Worm (Caenorhabditis elegans) whole organism, late embryonic: ENCODE measurements around the gene ceh-63.
A peak's percentile ranks its signal among the peaks of the same experiment; 100 is the strongest.

Experiments used
- C08G9.2 ChIP-seq: sonication (generic microtip); optimal IDR thresholded peaks from 2 replicates; lab custom pipeline; 2016; ENCODE audit warnings: mild to moderate bottlenecking, missing genetic modification characterization, moderate library complexity, missing compliant biosample characterization
- C38D4.7 ChIP-seq: fragments of 200-800 bp; sonication (Bioruptor generic); optimal IDR thresholded peaks from 2 replicates; lab custom pipeline; 2018; ENCODE audit warnings: mild to moderate bottlenecking, missing genetic modification characterization, moderate library complexity, missing compliant biosample characterization
- F13H6.1 ChIP-seq: sonication (generic microtip); optimal IDR thresholded peaks from 2 replicates; lab custom pipeline; 2016; ENCODE audit warnings: missing genetic modification characterization, missing compliant biosample characterization
- K09A11.1 ChIP-seq: sonication (generic microtip); optimal IDR thresholded peaks from 2 replicates; lab custom pipeline; 2017; ENCODE audit warnings: antibody characterized with exemption, mild to moderate bottlenecking, missing genetic modification characterization, missing compliant biosample characterization; ENCODE audit not compliant: insufficient read depth
- T23F11.4 ChIP-seq: fragments of 200-800 bp; sonication (Bioruptor generic); optimal IDR thresholded peaks from 2 replicates; lab custom pipeline; 2018; ENCODE audit warnings: mild to moderate bottlenecking, missing genetic modification characterization, missing compliant biosample characterization
- Y22D7AL.16 ChIP-seq: sonication (generic microtip); optimal IDR thresholded peaks from 2 replicates; lab custom pipeline; 2016; ENCODE audit warnings: missing genetic modification characterization, missing compliant biosample characterization
- ama-1 ChIP-seq: fragments of 150-350 bp; optimal IDR thresholded peaks from 2 replicates; lab custom pipeline; 2014
- ceh-14 ChIP-seq: sonication (generic microtip); optimal IDR thresholded peaks from 2 replicates; lab custom pipeline; 2016; ENCODE audit warnings: missing genotype, missing genetic modification characterization, missing compliant biosample characterization
- ceh-19 ChIP-seq: fragments of 200-800 bp; sonication (Bioruptor generic); optimal IDR thresholded peaks from 2 replicates; lab custom pipeline; 2018; ENCODE audit warnings: mild to moderate bottlenecking, missing genetic modification characterization, missing compliant biosample characterization
- ceh-2 ChIP-seq: sonication (generic microtip); optimal IDR thresholded peaks from 2 replicates; lab custom pipeline; 2016; ENCODE audit warnings: missing genotype, missing genetic modification characterization, missing compliant biosample characterization
- ceh-30 ChIP-seq: fragments of 150-350 bp; optimal IDR thresholded peaks from 2 replicates; lab custom pipeline; 2014; ENCODE audit warnings: missing biosample characterization, missing genetic modification characterization
- ceh-31 ChIP-seq: sonication (generic microtip); optimal IDR thresholded peaks from 2 replicates; lab custom pipeline; 2016; ENCODE audit warnings: missing genetic modification characterization, missing compliant biosample characterization
- ceh-48 ChIP-seq: sonication (generic microtip); optimal IDR thresholded peaks from 2 replicates; lab custom pipeline; 2016; ENCODE audit warnings: missing genetic modification characterization, inconsistent platforms, missing compliant biosample characterization
- che-1 ChIP-seq: sonication (generic microtip); optimal IDR thresholded peaks from 2 replicates; lab custom pipeline; 2016; ENCODE audit warnings: mild to moderate bottlenecking, missing genetic modification characterization, missing compliant biosample characterization
- dve-1 ChIP-seq: sonication (generic microtip); optimal IDR thresholded peaks from 2 replicates; lab custom pipeline; 2017; ENCODE audit warnings: antibody characterized with exemption, mild to moderate bottlenecking, missing genetic modification characterization, missing compliant biosample characterization
- elt-2 ChIP-seq: sonication (generic microtip); optimal IDR thresholded peaks from 2 replicates; lab custom pipeline; 2016; ENCODE audit warnings: missing genetic modification reagents, missing genetic modification characterization, missing compliant biosample characterization
- elt-4 ChIP-seq: sonication (generic microtip); optimal IDR thresholded peaks from 2 replicates; lab custom pipeline; 2016; ENCODE audit warnings: missing genetic modification characterization, missing compliant biosample characterization
- fax-1 ChIP-seq: sonication (generic microtip); optimal IDR thresholded peaks from 2 replicates; lab custom pipeline; 2016; ENCODE audit warnings: missing genotype, missing genetic modification characterization, missing compliant biosample characterization
- fkh-10 ChIP-seq: fragments of 150-350 bp; optimal IDR thresholded peaks from 2 replicates; lab custom pipeline; 2014; ENCODE audit warnings: missing biosample characterization, missing genetic modification reagents, missing genetic modification characterization
- fkh-6 ChIP-seq: sonication (generic microtip); optimal IDR thresholded peaks from 2 replicates; lab custom pipeline; 2016; ENCODE audit warnings: missing genetic modification characterization, missing compliant biosample characterization
- gmeb-2 ChIP-seq: sonication (generic microtip); optimal IDR thresholded peaks from 2 replicates; lab custom pipeline; 2016; ENCODE audit warnings: missing genetic modification characterization, inconsistent platforms, missing compliant biosample characterization
- hlh-13 ChIP-seq: fragments of 200-800 bp; sonication (Bioruptor generic); optimal IDR thresholded peaks from 2 replicates; lab custom pipeline; 2018; ENCODE audit warnings: mild to moderate bottlenecking, missing genetic modification characterization, missing compliant biosample characterization
- hlh-15 ChIP-seq: sonication (generic microtip); optimal IDR thresholded peaks from 2 replicates; lab custom pipeline; 2016; ENCODE audit warnings: missing genetic modification characterization, missing compliant biosample characterization
- hlh-30 ChIP-seq: sonication (generic microtip); optimal IDR thresholded peaks from 2 replicates; lab custom pipeline; 2017; ENCODE audit warnings: antibody characterized with exemption, missing genetic modification characterization, missing compliant biosample characterization; ENCODE audit not compliant: insufficient read depth
- hlh-6 ChIP-seq: sonication (generic microtip); optimal IDR thresholded peaks from 2 replicates; lab custom pipeline; 2016; ENCODE audit warnings: missing genotype, missing genetic modification characterization, missing compliant biosample characterization
- lim-6 ChIP-seq: sonication (generic microtip); optimal IDR thresholded peaks from 2 replicates; lab custom pipeline; 2016; ENCODE audit warnings: missing genetic modification characterization, missing compliant biosample characterization
- lin-11 ChIP-seq: fragments of 200-800 bp; sonication (Bioruptor generic); optimal IDR thresholded peaks from 2 replicates; lab custom pipeline; 2018; ENCODE audit warnings: mild to moderate bottlenecking, missing genetic modification characterization, missing compliant biosample characterization
- mec-3 ChIP-seq: sonication (generic microtip); optimal IDR thresholded peaks from 2 replicates; lab custom pipeline; 2016; ENCODE audit warnings: borderline replicate concordance, missing genetic modification characterization, missing compliant biosample characterization
- nfya-1 ChIP-seq: sonication (generic microtip); optimal IDR thresholded peaks from 2 replicates; lab custom pipeline; 2017; ENCODE audit warnings: missing genetic modification characterization, mild to moderate bottlenecking, missing compliant biosample characterization, antibody characterized with exemption, moderate library complexity
- nhr-11 ChIP-seq: fragments of 150-350 bp; optimal IDR thresholded peaks from 2 replicates; lab custom pipeline; 2014; ENCODE audit warnings: missing biosample characterization, missing genetic modification characterization
- nhr-232 ChIP-seq: sonication (generic microtip); optimal IDR thresholded peaks from 2 replicates; lab custom pipeline; 2016; ENCODE audit warnings: missing genetic modification characterization, missing compliant biosample characterization
- odd-2 ChIP-seq: sonication (generic microtip); optimal IDR thresholded peaks from 2 replicates; lab custom pipeline; 2017; ENCODE audit warnings: antibody characterized with exemption, mild to moderate bottlenecking, missing genetic modification characterization, missing compliant biosample characterization
- pag-3 ChIP-seq: sonication (generic microtip); optimal IDR thresholded peaks from 2 replicates; lab custom pipeline; 2016; ENCODE audit warnings: missing compliant biosample characterization, missing genetic modification characterization, borderline replicate concordance
- pat-9 ChIP-seq: fragments of 200-800 bp; sonication (Bioruptor generic); optimal IDR thresholded peaks from 2 replicates; lab custom pipeline; 2018; ENCODE audit warnings: mild to moderate bottlenecking, missing genetic modification characterization, moderate library complexity, missing compliant biosample characterization
- pax-1 ChIP-seq: fragments of 150-350 bp; optimal IDR thresholded peaks from 2 replicates; lab custom pipeline; 2014; ENCODE audit warnings: missing biosample characterization, missing genetic modification characterization
- pha-4 ChIP-seq: fragments of 150-350 bp; optimal IDR thresholded peaks from 2 replicates; lab custom pipeline; 2018; ENCODE audit warnings: missing biosample characterization, missing genetic modification reagents, missing genetic modification characterization
- pqm-1 ChIP-seq: sonication (generic microtip); optimal IDR thresholded peaks from 2 replicates; lab custom pipeline; 2016; ENCODE audit warnings: missing genetic modification characterization, missing compliant biosample characterization
- pros-1 ChIP-seq: fragments of 150-350 bp; optimal IDR thresholded peaks from 2 replicates; lab custom pipeline; 2014; ENCODE audit warnings: missing biosample characterization, missing genetic modification reagents, missing genetic modification characterization
- ref-2 ChIP-seq: sonication (generic microtip); optimal IDR thresholded peaks from 2 replicates; lab custom pipeline; 2016; ENCODE audit warnings: missing genetic modification characterization, missing compliant biosample characterization
- rnt-1 ChIP-seq: sonication (generic microtip); optimal IDR thresholded peaks from 2 replicates; lab custom pipeline; 2016; ENCODE audit warnings: missing genetic modification characterization, missing compliant biosample characterization
- sox-4 ChIP-seq: sonication (generic microtip); optimal IDR thresholded peaks from 2 replicates; lab custom pipeline; 2017; ENCODE audit warnings: mild to moderate bottlenecking, missing genetic modification characterization, inconsistent platforms, missing compliant biosample characterization
- tbx-2 ChIP-seq: sonication (generic microtip); optimal IDR thresholded peaks from 2 replicates; lab custom pipeline; 2016; ENCODE audit warnings: missing genetic modification characterization, missing compliant biosample characterization
- tbx-7 ChIP-seq: sonication (generic microtip); optimal IDR thresholded peaks from 2 replicates; lab custom pipeline; 2016; ENCODE audit warnings: missing genotype, missing genetic modification characterization, missing compliant biosample characterization
- ttx-3 ChIP-seq: sonication (generic microtip); optimal IDR thresholded peaks from 2 replicates; lab custom pipeline; 2016; ENCODE audit warnings: missing genetic modification reagents, missing genetic modification characterization, missing compliant biosample characterization
- unc-55 ChIP-seq: sonication (generic microtip); optimal IDR thresholded peaks from 2 replicates; lab custom pipeline; 2017; ENCODE audit warnings: missing biosample characterization, missing genetic modification reagents, missing genetic modification characterization
- unc-86 ChIP-seq: sonication (generic microtip); optimal IDR thresholded peaks from 2 replicates; lab custom pipeline; 2016; ENCODE audit warnings: missing genetic modification characterization, missing compliant biosample characterization
- zip-5 ChIP-seq: sonication (generic microtip); optimal IDR thresholded peaks from 2 replicates; lab custom pipeline; 2016; ENCODE audit warnings: missing genetic modification characterization, missing compliant biosample characterization

The ceh-63 gene

ce11 chrX:3696603-3697002 is 22.7 kb upstream of the ceh-63 start, which contains the start of gene C01C4.3:
TSS of gene C01C4.3 (plus strand) at chrX:3696903.
- TF ChIP-seq nhr-11 (tag; lab: Kevin White, UChicago), result no peak
- TF ChIP-seq pat-9 (tag; lab: Kevin White, UChicago), result no peak
- no peak for TF ChIP-seq tbx-7 (tag; lab: Kevin White, UChicago)
- no peak for TF ChIP-seq K09A11.1 (tag; lab: Kevin White, UChicago)
- no peak for TF ChIP-seq hlh-30 (tag; lab: Kevin White, UChicago)
- no peak for TF ChIP-seq elt-2
- no peak for TF ChIP-seq unc-86
- no peak for TF ChIP-seq fkh-10
- TF ChIP-seq ceh-14 (tag; lab: Kevin White, UChicago), result no peak
- TF ChIP-seq hlh-15 (tag; lab: Kevin White, UChicago), result no peak
- TF ChIP-seq F13H6.1, result no peak
- TF ChIP-seq pqm-1, result no peak
- no peak for TF ChIP-seq gmeb-2
- TF ChIP-seq pax-1 (tag; lab: Kevin White, UChicago), result no peak
- no peak for TF ChIP-seq nhr-232
- no peak for TF ChIP-seq ceh-31 (tag; lab: Kevin White, UChicago)
- TF ChIP-seq pha-4 (tag; lab: Kevin White, UChicago), result no peak
- TF ChIP-seq ceh-19, result no peak
- no peak for TF ChIP-seq Y22D7AL.16 (tag; lab: Kevin White, UChicago)
- no peak for TF ChIP-seq mec-3 (tag; lab: Kevin White, UChicago)
- TF ChIP-seq, all 69 proteins: peak for 0

- TF ChIP-seq pag-3 (tag; lab: Kevin White, UChicago) (no peak), C38D4.7 (GFP tag; lab: Kevin White, UChicago) (no peak), lin-11 (tag; lab: Kevin White, UChicago) (no peak), hlh-15 (tag; lab: Kevin White, UChicago) (no peak), pros-1 (tag; lab: Kevin White, UChicago) (no peak), ceh-2 (tag; lab: Kevin White, UChicago) (no peak), C08G9.2 (tag; lab: Kevin White, UChicago) (no peak), nfya-1 (tag; lab: Kevin White, UChicago) (no peak), che-1 (tag; lab: Kevin White, UChicago) (no peak), nhr-11 (tag; lab: Kevin White, UChicago) (no peak), T23F11.4 (GFP tag; lab: Kevin White, UChicago) (no peak)
These were observed 22.0 kb upstream of the ceh-63 start for ce11 chrX:3695826-3696225.

DNA sequence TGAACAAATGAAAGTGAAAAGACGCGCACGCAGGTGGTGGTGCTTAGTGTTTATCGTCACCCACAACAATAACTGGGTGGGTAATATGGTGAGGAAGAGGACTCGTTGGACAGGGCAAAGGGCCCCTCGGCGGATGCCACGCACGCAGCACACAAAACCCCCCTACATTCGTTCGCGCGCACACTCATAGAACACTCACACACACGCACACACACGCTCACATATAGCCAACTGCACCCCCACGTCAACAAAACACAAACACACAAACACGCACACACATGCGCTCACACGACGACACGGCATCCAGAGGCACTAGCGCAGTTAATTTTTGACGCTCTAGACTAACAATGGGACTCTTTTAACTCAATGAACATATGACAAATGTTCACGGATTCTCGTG is 20.3 kb upstream of the ceh-63 start:
- no peak for TF ChIP-seq elt-4 (tag; lab: Kevin White, UChicago)
- TF ChIP-seq C38D4.7 (GFP tag; lab: Kevin White, UChicago), result no peak
- no peak for TF ChIP-seq nhr-11 (tag; lab: Kevin White, UChicago)
- no peak for TF ChIP-seq sox-4 (tag; lab: Kevin White, UChicago)
- no peak for TF ChIP-seq pag-3 (tag; lab: Kevin White, UChicago)
- no peak for TF ChIP-seq zip-5 (tag; lab: Kevin White, UChicago)
- TF ChIP-seq ceh-19, result peak; percentile 50
- TF ChIP-seq hlh-13 (GFP tag; lab: Kevin White, UChicago), result no peak
- no peak for TF ChIP-seq ama-1 (lab: Kevin White, UChicago)
- TF ChIP-seq tbx-2 (tag; lab: Kevin White, UChicago), result peak; percentile 79
- peak; percentile 55 for TF ChIP-seq unc-55 (GFP tag; lab: Kevin White, UChicago)
- peak; percentile 15 for TF ChIP-seq pat-9 (tag; lab: Kevin White, UChicago)
- TF ChIP-seq pros-1 (tag; lab: Kevin White, UChicago), result no peak
- TF ChIP-seq fkh-6 (tag; lab: Kevin White, UChicago), result no peak
- no peak for TF ChIP-seq fkh-10
- no peak for TF ChIP-seq lim-6 (tag; lab: Kevin White, UChicago)
- no peak for TF ChIP-seq gmeb-2
- TF ChIP-seq C08G9.2 (tag; lab: Kevin White, UChicago), result peak; percentile 33
- TF ChIP-seq mec-3 (tag; lab: Kevin White, UChicago), result no peak
- peak; percentile 72 for TF ChIP-seq ceh-31 (tag; lab: Kevin White, UChicago)
- TF ChIP-seq pqm-1, result no peak
- TF ChIP-seq ttx-3 (tag; lab: Kevin White, UChicago), result no peak
- no peak for TF ChIP-seq ceh-48 (tag; lab: Kevin White, UChicago)
- TF ChIP-seq elt-2, result peak; percentile 28
- TF ChIP-seq fax-1 (tag; lab: Kevin White, UChicago), result no peak
- TF ChIP-seq ceh-30 (tag; lab: Kevin White, UChicago), result no peak
- TF ChIP-seq hlh-15 (tag; lab: Kevin White, UChicago), result no peak
- no peak for TF ChIP-seq odd-2
- TF ChIP-seq K09A11.1 (tag; lab: Kevin White, UChicago), result no peak
- TF ChIP-seq hlh-6 (tag; lab: Kevin White, UChicago), result peak; percentile 2
- no peak for TF ChIP-seq dve-1
- peak; percentile 79 for TF ChIP-seq ref-2
- no peak for TF ChIP-seq lin-11 (tag; lab: Kevin White, UChicago)
- TF ChIP-seq rnt-1 (tag; lab: Kevin White, UChicago), result peak; percentile 39
